Worm (Caenorhabditis elegans): Measurements from ENCODE around the gene K03H9.3.
A peak's percentile ranks its signal among the peaks of the same experiment; 100 is the strongest.

K03H9.3 gene

DNA sequence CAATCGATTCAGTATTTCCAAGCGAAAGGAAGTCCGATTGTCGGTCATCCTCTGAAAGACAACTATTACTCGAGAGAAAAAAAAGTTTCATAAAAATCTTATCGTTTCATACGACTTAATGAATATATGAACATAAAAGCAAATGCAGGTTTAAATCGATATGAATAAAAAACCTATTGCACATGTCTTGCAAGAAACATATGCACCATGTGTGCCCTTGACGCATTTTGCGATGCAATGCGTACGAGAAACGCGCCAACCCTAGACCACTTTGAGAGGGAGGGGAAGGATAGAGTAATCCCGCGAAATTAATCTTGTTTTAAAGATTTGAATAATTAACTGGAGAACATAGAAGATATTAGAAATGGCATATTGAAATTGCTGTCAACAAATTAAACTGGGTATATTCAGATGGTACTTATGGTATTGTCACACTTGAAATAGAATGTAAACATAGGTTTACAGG lies 30.5 kb downstream of the K03H9.3 start, which contains the start of gene atg-16.2 (continued):
- TF ChIP-seq tbx-2 (tag; optimal IDR thresholded peaks at IDR 0.05) (no peak), ztf-11 (tag; optimal IDR thresholded peaks at IDR 0.05) (no peak), lin-39 (tag; optimal IDR thresholded peaks at IDR 0.05) (peak; percentile 42), egl-27 (tag; optimal IDR thresholded peaks at IDR 0.05) (no peak), nhr-76 (tag; optimal IDR thresholded peaks at IDR 0.05) (no peak), elt-3 (tag; optimal IDR thresholded peaks at IDR 0.05) (no peak), elt-2 (tag; optimal IDR thresholded peaks at IDR 0.05) (peak; percentile 39), nhr-28 (tag; optimal IDR thresholded peaks at IDR 0.05) (no peak), ceh-28 (tag; optimal IDR thresholded peaks at IDR 0.05) (no peak), R02D3.7 (tag; optimal IDR thresholded peaks at IDR 0.05) (no peak)

DNA sequence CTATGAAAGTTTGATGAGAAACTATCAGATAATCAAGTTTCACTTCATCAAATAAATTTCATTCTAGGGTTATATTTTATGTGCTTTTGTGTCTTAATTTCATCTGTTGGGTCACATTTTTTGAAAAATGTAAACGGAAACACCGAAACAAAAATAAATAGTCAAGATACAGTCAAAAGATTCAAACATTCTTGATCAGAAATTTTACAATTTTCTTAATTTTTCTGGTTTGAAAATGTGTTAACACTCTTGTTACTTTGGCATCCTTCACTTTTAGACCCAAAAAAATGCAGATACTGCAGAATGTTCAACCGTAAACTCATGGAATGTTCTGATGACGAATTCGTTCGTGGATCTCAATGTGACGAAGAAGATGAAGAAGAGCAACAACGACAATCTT lies 31.8 kb downstream of the K03H9.3 start, which contains the start of gene aptf-1:
Gene aptf-1, plus strand, starts transcription at position 301 of the 400 bp plus-strand sequence.
- TF ChIP-seq sea-2 (GFP tag; optimal IDR thresholded peaks at IDR 0.05), result no peak
- TF ChIP-seq pqm-1 (tag; optimal IDR thresholded peaks at IDR 0.05), result no peak
- no peak for TF ChIP-seq unc-39 (tag; optimal IDR thresholded peaks at IDR 0.05)

DNA sequence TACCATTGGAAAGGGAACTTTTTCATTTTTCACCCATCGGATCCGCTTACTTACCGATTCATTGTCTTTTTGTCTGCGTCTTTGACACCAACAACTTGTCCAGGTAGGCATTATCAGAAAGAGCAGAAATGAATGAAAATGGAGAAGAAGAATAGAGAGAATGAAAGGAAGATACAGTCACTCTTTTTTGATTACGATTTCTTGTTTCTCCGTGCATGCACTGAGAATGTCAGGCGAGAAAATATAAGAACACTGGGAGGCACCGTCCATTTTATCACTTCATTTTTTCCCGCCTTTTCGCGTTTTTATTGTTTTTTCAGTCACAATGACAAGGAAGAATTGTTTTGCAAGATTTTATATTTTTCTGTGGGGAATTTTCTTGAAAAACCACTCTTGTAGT lies 46.4 kb downstream of the K03H9.3 start:
- TF ChIP-seq tbx-2 (tag; optimal IDR thresholded peaks at IDR 0.05) (no peak), elt-2 (tag; optimal IDR thresholded peaks at IDR 0.05) (peak; percentile 62), pqm-1 (tag; optimal IDR thresholded peaks at IDR 0.05) (peak; percentile 11), fos-1 (tag; optimal IDR thresholded peaks at IDR 0.05) (no peak)

DNA sequence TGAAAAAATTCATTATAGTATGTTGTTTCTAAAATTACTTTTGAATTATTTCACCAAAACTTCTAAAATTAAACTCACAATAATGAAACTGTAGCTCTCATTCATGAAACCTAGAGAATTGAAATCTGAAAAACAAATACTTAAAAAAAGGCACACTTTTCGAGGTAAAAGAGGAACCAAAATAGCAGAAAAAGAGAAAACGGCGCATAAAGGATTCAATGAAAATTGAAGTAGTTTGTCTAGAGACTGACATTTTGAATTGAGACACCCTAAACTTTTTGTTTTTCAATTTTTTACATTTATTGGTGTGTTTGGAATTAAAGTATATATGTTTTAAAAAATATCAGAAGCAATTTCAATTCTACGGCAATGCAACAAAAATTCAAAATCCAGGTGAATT lies 48.1 kb downstream of the K03H9.3 start, which contains the start of gene dgk-5:
Gene dgk-5, minus strand, starts transcription at position 101 of the 400 bp plus-strand sequence.
- TF ChIP-seq hmg-11 (tag; optimal IDR thresholded peaks at IDR 0.05) (no peak), zag-1 (tag; optimal IDR thresholded peaks at IDR 0.05) (no peak), elt-3 (tag; optimal IDR thresholded peaks at IDR 0.05) (no peak), fos-1 (tag; optimal IDR thresholded peaks at IDR 0.05) (no peak)
